Worm (Caenorhabditis elegans): ENCODE measurements around the gene F43D2.6.

Gene F43D2.6

ce11 chrV:14612168-14612567, 22.8 kb downstream of the F43D2.6 start, which contains the start of the genes R11H6.5 and ccnk-1:
Gene R11H6.5 (minus strand): TSS chrV:14612222.
Gene ccnk-1 (plus strand): TSS chrV:14612548.
- TF ChIP-seq him-1 (tag; optimal IDR thresholded peaks at IDR 0.05) (no peak), W03F9.2 (tag; optimal IDR thresholded peaks at IDR 0.05) (peak; percentile 62)

ce11 chrV:14610781-14611180, 24.2 kb downstream of the F43D2.6 start:
- TF ChIP-seq W03F9.2 (tag; optimal IDR thresholded peaks at IDR 0.05): no peak
- no peak for TF ChIP-seq dao-5 (tag; optimal IDR thresholded peaks at IDR 0.05)

ce11 chrV:14609643-14610042, 25.3 kb downstream of the F43D2.6 start, which contains the start of gene R11H6.4:
Gene R11H6.4 (plus strand): TSS chrV:14609943.
- TF ChIP-seq him-1 (tag; optimal IDR thresholded peaks at IDR 0.05): no peak
- TF ChIP-seq dao-5 (tag; optimal IDR thresholded peaks at IDR 0.05): no peak
- no peak for TF ChIP-seq W03F9.2 (tag; optimal IDR thresholded peaks at IDR 0.05)

- TF ChIP-seq W03F9.2 (tag; optimal IDR thresholded peaks at IDR 0.05) (no peak), him-1 (tag; optimal IDR thresholded peaks at IDR 0.05) (no peak), dao-5 (tag; optimal IDR thresholded peaks at IDR 0.05) (no peak)
Observed at ce11 chrV:14603755-14604154, 31.2 kb downstream of the F43D2.6 start.

ce11 chrV:14599972-14600371, 35.0 kb downstream of the F43D2.6 start, which contains the start of gene glb-22:
Gene glb-22 (plus strand): TSS chrV:14600272.
- TF ChIP-seq W03F9.2 (tag; optimal IDR thresholded peaks at IDR 0.05): no peak
- TF ChIP-seq dao-5 (tag; optimal IDR thresholded peaks at IDR 0.05): no peak
- no peak for TF ChIP-seq him-1 (tag; optimal IDR thresholded peaks at IDR 0.05)

ce11 chrV:14597681-14598184, 37.2 kb downstream of the F43D2.6 start, which contains the start of gene R11H6.2:
Gene R11H6.2 (plus strand): TSS chrV:14598006.
- TF ChIP-seq him-1 (tag; optimal IDR thresholded peaks at IDR 0.05) (no peak), W03F9.2 (tag; optimal IDR thresholded peaks at IDR 0.05) (no peak), dao-5 (tag; optimal IDR thresholded peaks at IDR 0.05) (no peak)

ce11 chrV:14597005-14597680, 37.8 kb downstream of the F43D2.6 start, which contains the start of gene pes-9:
Gene pes-9 (minus strand): TSS chrV:14597034.
- no peak for TF ChIP-seq W03F9.2 (tag; optimal IDR thresholded peaks at IDR 0.05)
- TF ChIP-seq him-1 (tag; optimal IDR thresholded peaks at IDR 0.05): no peak
- TF ChIP-seq dao-5 (tag; optimal IDR thresholded peaks at IDR 0.05): no peak

- TF ChIP-seq dao-5 (tag; optimal IDR thresholded peaks at IDR 0.05) (no peak), him-1 (tag; optimal IDR thresholded peaks at IDR 0.05) (no peak), W03F9.2 (tag; optimal IDR thresholded peaks at IDR 0.05) (no peak)
Observed at ce11 chrV:14595984-14596383, 39.0 kb downstream of the F43D2.6 start.

ce11 chrV:14594943-14595342, 40.0 kb downstream of the F43D2.6 start:
- TF ChIP-seq dao-5 (tag; optimal IDR thresholded peaks at IDR 0.05): no peak
- TF ChIP-seq W03F9.2 (tag; optimal IDR thresholded peaks at IDR 0.05): no peak
- TF ChIP-seq him-1 (tag; optimal IDR thresholded peaks at IDR 0.05): no peak

ce11 chrV:14594103-14594502, 40.9 kb downstream of the F43D2.6 start:
- no peak for TF ChIP-seq W03F9.2 (tag; optimal IDR thresholded peaks at IDR 0.05)
- no peak for TF ChIP-seq dao-5 (tag; optimal IDR thresholded peaks at IDR 0.05)
- TF ChIP-seq him-1 (tag; optimal IDR thresholded peaks at IDR 0.05): no peak

ce11 chrV:14585351-14585750, 49.6 kb downstream of the F43D2.6 start, which contains the start of gene Y40H4A.2:
Gene Y40H4A.2 (minus strand): TSS chrV:14585451.
- TF ChIP-seq him-1 (tag; optimal IDR thresholded peaks at IDR 0.05): no peak
- TF ChIP-seq W03F9.2 (tag; optimal IDR thresholded peaks at IDR 0.05): no peak
- no peak for TF ChIP-seq dao-5 (tag; optimal IDR thresholded peaks at IDR 0.05)

- TF ChIP-seq dao-5 (tag; optimal IDR thresholded peaks at IDR 0.05): no peak
- no peak for TF ChIP-seq W03F9.2 (tag; optimal IDR thresholded peaks at IDR 0.05)
- no peak for TF ChIP-seq him-1 (tag; optimal IDR thresholded peaks at IDR 0.05)
Observed at ce11 chrV:14579619-14580018, 55.4 kb downstream of the F43D2.6 start, which contains the start of gene gar-3. Gene gar-3 (minus strand): TSS chrV:14579719.

Measured in whole organism, L4/young adult.